Fruit fly (Drosophila melanogaster) whole organism, embryonic: ENCODE measurements around the gene CG43229.

Experiments used
- Bgb ChIP-seq: fragments of 200-800 bp; sonication (Bioruptor generic); IDR thresholded peaks from 2 replicates; pipeline ENCODE4 v1.3.6; 2022; ENCODE audit warnings: missing biosample characterization, missing genetic modification characterization; ENCODE audit not compliant: partially characterized antibody
- Bteb2 ChIP-seq: fragments of 200-800 bp; sonication (Bioruptor generic); optimal IDR thresholded peaks from 2 replicates; lab custom pipeline; 2016; ENCODE audit warnings: missing biosample characterization, missing genetic modification characterization
- CG10543 ChIP-seq: fragments of 200-800 bp; sonication (Bioruptor generic); optimal IDR thresholded peaks from 3 replicates; lab custom pipeline; 2017; ENCODE audit warnings: missing biosample characterization, mild to moderate bottlenecking, missing genetic modification characterization, moderate library complexity
- CG11398 ChIP-seq: fragments of 200-800 bp; sonication (Bioruptor generic); optimal IDR thresholded peaks from 2 replicates; lab custom pipeline; 2016; ENCODE audit warnings: missing biosample characterization, missing genetic modification characterization
- CG12659 ChIP-seq: fragments of 200-800 bp; sonication (Bioruptor generic); optimal IDR thresholded peaks from 3 replicates; lab custom pipeline; 2017; ENCODE audit warnings: mild to moderate bottlenecking, missing biosample characterization, missing genetic modification reagents, missing genetic modification characterization
- CG13287 ChIP-seq: fragments of 200-800 bp; sonication (Bioruptor generic); IDR thresholded peaks from 2 replicates; pipeline ENCODE4 v1.3.6; 2022; ENCODE audit warnings: missing biosample characterization, missing genetic modification characterization; ENCODE audit not compliant: partially characterized antibody
- CG15601 ChIP-seq: fragments of 200-800 bp; sonication (Bioruptor generic); optimal IDR thresholded peaks from 3 replicates; lab custom pipeline; 2019; ENCODE audit warnings: missing biosample characterization, mild to moderate bottlenecking, missing genetic modification characterization, moderate library complexity
- CG1603 ChIP-seq: fragments of 200-800 bp; sonication (Bioruptor generic); optimal IDR thresholded peaks from 2 replicates; lab custom pipeline; 2019; ENCODE audit warnings: missing biosample characterization, mild to moderate bottlenecking, missing genetic modification characterization, moderate library complexity
- CG17186 ChIP-seq: fragments of 200-800 bp; sonication (Bioruptor generic); optimal IDR thresholded peaks from 3 replicates; lab custom pipeline; 2017; ENCODE audit warnings: missing biosample characterization, missing genetic modification reagents, missing genetic modification characterization
- CG17385 ChIP-seq: fragments of 200-800 bp; sonication (Bioruptor generic); optimal IDR thresholded peaks from 3 replicates; lab custom pipeline; 2018; ENCODE audit warnings: missing biosample characterization, mild to moderate bottlenecking, missing genetic modification characterization
- CG2202 ChIP-seq: fragments of 200-800 bp; sonication (Bioruptor generic); optimal IDR thresholded peaks from 2 replicates; lab custom pipeline; 2018; ENCODE audit warnings: missing biosample characterization, mild to moderate bottlenecking, missing genetic modification characterization
- CG30020 ChIP-seq: fragments of 200-800 bp; optimal IDR thresholded peaks from 2 replicates; lab custom pipeline; 2019; ENCODE audit warnings: missing biosample characterization, mild to moderate bottlenecking, missing genetic modification characterization, moderate library complexity
- CG31365 ChIP-seq: fragments of 200-800 bp; sonication (Bioruptor generic); optimal IDR thresholded peaks from 2 replicates; lab custom pipeline; 2018; ENCODE audit warnings: missing biosample characterization, mild to moderate bottlenecking, missing genetic modification characterization
- CG3281 ChIP-seq: fragments of 200-800 bp; sonication (Bioruptor generic); optimal IDR thresholded peaks from 3 replicates; lab custom pipeline; 2017; ENCODE audit warnings: missing biosample characterization, mild to moderate bottlenecking, missing genetic modification characterization
- CG42726 ChIP-seq: fragments of 200-800 bp; sonication (Bioruptor generic); IDR thresholded peaks from 2 replicates; pipeline ENCODE4 v1.3.6; 2022; ENCODE audit warnings: missing biosample characterization, missing genetic modification characterization; ENCODE audit not compliant: partially characterized antibody
- CG6272 ChIP-seq: fragments of 200-800 bp; sonication (Bioruptor generic); IDR thresholded peaks from 2 replicates; pipeline ENCODE4 v1.3.6; 2022; ENCODE audit warnings: missing biosample characterization, missing genetic modification characterization
- CG7928 ChIP-seq: fragments of 200-800 bp; sonication (Bioruptor generic); optimal IDR thresholded peaks from 2 replicates; lab custom pipeline; 2017; ENCODE audit warnings: missing biosample characterization, mild to moderate bottlenecking, missing genetic modification characterization
- CG8089 ChIP-seq: fragments of 200-800 bp; sonication (Bioruptor generic); optimal IDR thresholded peaks from 3 replicates; lab custom pipeline; 2016; ENCODE audit warnings: missing biosample characterization, missing genetic modification characterization
- CG9932 ChIP-seq: fragments of 200-800 bp; sonication (Bioruptor generic); IDR thresholded peaks from 2 replicates; pipeline ENCODE4 v1.3.6; 2022; ENCODE audit warnings: missing biosample characterization, missing genetic modification characterization
- Dp ChIP-seq: fragments of 200-800 bp; sonication (Bioruptor generic); optimal IDR thresholded peaks from 2 replicates; lab custom pipeline; 2018; ENCODE audit warnings: missing biosample characterization, mild to moderate bottlenecking, missing genetic modification characterization, moderate library complexity
- Ets65A ChIP-seq: fragments of 200-800 bp; sonication (Bioruptor generic); peaks from one replicate; lab custom pipeline; 2016; ENCODE audit warnings: missing biosample characterization, missing genetic modification characterization
- Ets97D ChIP-seq: fragments of 200-800 bp; sonication (Bioruptor generic); optimal IDR thresholded peaks from 3 replicates; lab custom pipeline; 2016; ENCODE audit warnings: missing biosample characterization, missing genetic modification characterization
- H2.0 ChIP-seq: fragments of 200-800 bp; sonication (Bioruptor generic); IDR thresholded peaks from 2 replicates; pipeline ENCODE4 v1.3.6; 2022; ENCODE audit warnings: missing biosample characterization, missing genetic modification characterization
- HLH4C ChIP-seq: fragments of 200-800 bp; sonication (Bioruptor generic); IDR thresholded peaks from 3 replicates; pipeline ENCODE4 v1.3.6; 2022; ENCODE audit warnings: missing biosample characterization, missing genetic modification characterization; ENCODE audit not compliant: partially characterized antibody
- HLH54F ChIP-seq: fragments of 200-800 bp; sonication (Bioruptor generic); optimal IDR thresholded peaks from 3 replicates; lab custom pipeline; 2016; ENCODE audit warnings: missing biosample characterization, missing genetic modification characterization
- HLHmδ ChIP-seq: fragments of 200-800 bp; sonication (Bioruptor generic); optimal IDR thresholded peaks from 2 replicates; lab custom pipeline; 2018; ENCODE audit warnings: missing biosample characterization, mild to moderate bottlenecking, missing genetic modification characterization, moderate library complexity
- Hand ChIP-seq: fragments of 200-800 bp; sonication (Bioruptor generic); optimal IDR thresholded peaks from 2 replicates; lab custom pipeline; 2017; ENCODE audit warnings: mild to moderate bottlenecking, missing biosample characterization, missing genetic modification reagents, missing genetic modification characterization
- Lpt ChIP-seq: fragments of >200 bp; optimal IDR thresholded peaks from 2 replicates; lab custom pipeline; 2018; ENCODE audit warnings: missing biosample characterization, missing genetic modification characterization
- Myb ChIP-seq: fragments of 200-800 bp; sonication (Bioruptor generic); optimal IDR thresholded peaks from 2 replicates; lab custom pipeline; 2016; ENCODE audit warnings: missing biosample characterization, missing genetic modification characterization
- NC2α ChIP-seq: fragments of 200-800 bp; sonication (Bioruptor generic); optimal IDR thresholded peaks from 2 replicates; lab custom pipeline; 2016; ENCODE audit warnings: missing biosample characterization, missing genetic modification characterization
- Opbp ChIP-seq: fragments of 200-800 bp; sonication (Bioruptor generic); IDR thresholded peaks from 3 replicates; pipeline ENCODE4 v1.3.6; 2022; ENCODE audit warnings: missing biosample characterization, missing genetic modification characterization; ENCODE audit not compliant: partially characterized antibody
- Pdp1 ChIP-seq, 2 experiments: fragments of 200-800 bp; sonication (Bioruptor generic); optimal IDR thresholded peaks; 3 replicates each; lab custom pipeline; 2016; ENCODE audit warnings: missing biosample characterization in 2 of 2, missing genetic modification characterization in 2 of 2, mild to moderate bottlenecking in 1 of 2, moderate library complexity in 1 of 2
- ato ChIP-seq: fragments of 200-800 bp; sonication (Bioruptor generic); IDR thresholded peaks from 2 replicates; pipeline ENCODE4 v1.3.6; 2022; ENCODE audit warnings: missing biosample characterization, missing genetic modification characterization; ENCODE audit not compliant: partially characterized antibody
- bowl ChIP-seq: fragments of 200-800 bp; sonication (Bioruptor generic); IDR thresholded peaks from 2 replicates; pipeline ENCODE4 v1.3.6; 2022; ENCODE audit warnings: missing biosample characterization, missing genetic modification characterization
- da ChIP-seq: fragments of 200-800 bp; sonication (Bioruptor generic); optimal IDR thresholded peaks from 2 replicates; lab custom pipeline; 2016; ENCODE audit warnings: missing biosample characterization, missing genetic modification characterization
- dan ChIP-seq: fragments of 200-800 bp; sonication (Bioruptor generic); IDR thresholded peaks from 2 replicates; pipeline ENCODE4 v1.3.6; 2022; ENCODE audit warnings: missing biosample characterization, missing genetic modification characterization
- dmrt99B ChIP-seq: fragments of 200-800 bp; sonication (Bioruptor generic); optimal IDR thresholded peaks from 2 replicates; lab custom pipeline; 2018; ENCODE audit warnings: missing biosample characterization, mild to moderate bottlenecking, missing genetic modification characterization, moderate library complexity
- gce ChIP-seq: fragments of 200-800 bp; sonication (Bioruptor generic); IDR thresholded peaks from 3 replicates; pipeline ENCODE4 v1.3.6; 2022; ENCODE audit warnings: missing biosample characterization, missing genetic modification characterization
- gcm ChIP-seq: fragments of 200-800 bp; sonication (Bioruptor generic); optimal IDR thresholded peaks from 2 replicates; lab custom pipeline; 2019; ENCODE audit warnings: missing biosample characterization, mild to moderate bottlenecking, missing genetic modification characterization, moderate library complexity
- hbn ChIP-seq: fragments of 200-800 bp; sonication (Bioruptor generic); IDR thresholded peaks from 2 replicates; pipeline ENCODE4 v1.3.6; 2022; ENCODE audit warnings: missing biosample characterization, missing genetic modification characterization; ENCODE audit not compliant: partially characterized antibody
- knrl ChIP-seq: fragments of 200-800 bp; sonication (Bioruptor generic); IDR thresholded peaks from 3 replicates; pipeline ENCODE4 v1.3.6; 2022; ENCODE audit warnings: missing biosample characterization, missing genetic modification characterization; ENCODE audit not compliant: partially characterized antibody
- lola ChIP-seq, 3 experiments: fragments of >200 bp in 2 of 3; fragments of 200-800 bp in 1 of 3; sonication (Bioruptor generic) in 1 of 3; optimal IDR thresholded peaks; 2 replicates each; lab custom pipeline; 2017 to 2019; ENCODE audit warnings: missing biosample characterization in 3 of 3, missing genetic modification characterization in 3 of 3, mild to moderate bottlenecking in 1 of 3, moderate library complexity in 1 of 3
- maf-S ChIP-seq: fragments of 200-800 bp; sonication (Bioruptor generic); optimal IDR thresholded peaks from 2 replicates; lab custom pipeline; 2016; ENCODE audit warnings: missing biosample characterization, missing genetic modification characterization
- nom ChIP-seq: fragments of 200-800 bp; sonication (Bioruptor generic); optimal IDR thresholded peaks from 2 replicates; lab custom pipeline; 2017; ENCODE audit warnings: missing biosample characterization, missing genetic modification characterization, mild to moderate bottlenecking, moderate library complexity, missing genetic modification reagents
- phol ChIP-seq: fragments of 200-800 bp; sonication (Bioruptor generic); optimal IDR thresholded peaks from 3 replicates; lab custom pipeline; 2018; ENCODE audit warnings: missing biosample characterization, mild to moderate bottlenecking, missing genetic modification characterization, moderate library complexity
- sens ChIP-seq: fragments of 200-800 bp; sonication (Bioruptor generic); peaks from one replicate; lab custom pipeline; 2016; ENCODE audit warnings: missing biosample characterization, missing genetic modification characterization
- ssp ChIP-seq: fragments of 200-800 bp; sonication (Bioruptor generic); IDR thresholded peaks from 2 replicates; pipeline ENCODE4 v1.3.6; 2022; ENCODE audit warnings: missing biosample characterization, missing genetic modification characterization
- trem ChIP-seq: fragments of 200-800 bp; optimal IDR thresholded peaks from 3 replicates; lab custom pipeline; 2019; ENCODE audit warnings: missing biosample characterization, mild to moderate bottlenecking, missing genetic modification characterization, moderate library complexity
- trh ChIP-seq: fragments of 200-800 bp; sonication (Bioruptor generic); optimal IDR thresholded peaks from 2 replicates; lab custom pipeline; 2016; ENCODE audit warnings: missing biosample characterization, missing genetic modification characterization
- vvl ChIP-seq: fragments of 200-800 bp; sonication (Bioruptor generic); IDR thresholded peaks from 2 replicates; pipeline ENCODE4 v1.3.6; 2022; ENCODE audit warnings: missing biosample characterization, missing genetic modification characterization

Gene CG43229

dm6 chrX:18138297-18138696 is at the start of gene CG43229 (continued):
- TF ChIP-seq knrl (GFP tag; lab: Robert Waterston, UW): peak; percentile 72; the same call in 2 of the 3 replicates
- TF ChIP-seq Dp (GFP tag; lab: Kevin White, UChicago): peak; percentile 81
- TF ChIP-seq gcm: peak; percentile 29
- TF ChIP-seq Opbp: peak; percentile 82
- no peak for TF ChIP-seq CG17186 (GFP tag; lab: Kevin White, UChicago)
- no peak for TF ChIP-seq nom (GFP tag; lab: Kevin White, UChicago)
- no peak for TF ChIP-seq CG7928
- no peak for TF ChIP-seq CG31365
- no peak for TF ChIP-seq CG15601
- TF ChIP-seq CG2202 (tag; lab: Kevin White, UChicago): no peak
- TF ChIP-seq CG6272: no peak
- TF ChIP-seq gce (GFP tag; lab: Robert Waterston, UW): 0 out of 3 replicates have a peak, but pooled peaks have one; percentile 32
- TF ChIP-seq Lpt (GFP tag; lab: Kevin White, UChicago): no peak
- peak; percentile 35 for TF ChIP-seq CG17385
- TF ChIP-seq Bteb2: no peak
- TF ChIP-seq HLH4C (GFP tag; lab: Robert Waterston, UW): peak; percentile 78
- peak; percentile 79 for TF ChIP-seq ato (GFP tag; lab: Robert Waterston, UW)
- peak; percentile 85 for TF ChIP-seq CG42726
- TF ChIP-seq phol (tag; lab: Kevin White, UChicago): peak; percentile 17
- no peak for TF ChIP-seq HLH54F
- no peak for TF ChIP-seq da (GFP tag; lab: Kevin White, UChicago)
- TF ChIP-seq lola (GFP tag; optimal IDR thresholded peaks at IDR 0.05; lab: Kevin White, UChicago): no peak
- peak; percentile 14 for TF ChIP-seq Myb (GFP tag; lab: Kevin White, UChicago)
- TF ChIP-seq Pdp1 (GFP tag; optimal IDR thresholded peaks at IDR 0.05; lab: Kevin White, UChicago): peak in 1 of 2 experiments; percentile 0
- no peak for TF ChIP-seq CG8089
- no peak for TF ChIP-seq vvl
- TF ChIP-seq CG30020 (tag; lab: Kevin White, UChicago): peak; percentile 39
- no peak for TF ChIP-seq NC2α
- no peak for TF ChIP-seq HLHmδ (GFP tag; lab: Kevin White, UChicago)
- TF ChIP-seq CG11398: no peak
- TF ChIP-seq CG10543 (GFP tag; lab: Kevin White, UChicago): no peak
- peak; percentile 80 for TF ChIP-seq Bgb (GFP tag; lab: Robert Waterston, UW)
- peak; percentile 84 for TF ChIP-seq Ets97D (GFP tag; lab: Kevin White, UChicago)
- no peak for TF ChIP-seq H2.0 (GFP tag; lab: Robert Waterston, UW)
- TF ChIP-seq dan (GFP tag; lab: Robert Waterston, UW): no peak
- TF ChIP-seq CG12659 (GFP tag; lab: Kevin White, UChicago): peak; percentile 2
- peak; percentile 61 for TF ChIP-seq hbn
- TF ChIP-seq dmrt99B: no peak
- TF ChIP-seq CG13287 (GFP tag; lab: Robert Waterston, UW): peak; percentile 68
- no peak for TF ChIP-seq CG3281 (GFP tag; lab: Kevin White, UChicago)
- TF ChIP-seq maf-S (GFP tag; lab: Kevin White, UChicago): no peak
- TF ChIP-seq CG9932: peak; percentile 26; the same call in 1 of the 2 replicates
- TF ChIP-seq Hand: no peak
- TF ChIP-seq CG1603 (tag; lab: Kevin White, UChicago): peak; percentile 98
- no peak for TF ChIP-seq bowl (GFP tag; lab: Robert Waterston, UW)
- TF ChIP-seq sens (GFP tag; lab: Kevin White, UChicago): peak; percentile 44
- TF ChIP-seq trh (GFP tag; lab: Kevin White, UChicago): no peak
- no peak for TF ChIP-seq ssp
- TF ChIP-seq Ets65A (GFP tag; lab: Kevin White, UChicago): no peak
- TF ChIP-seq trem: peak; percentile 11
